Worm (Caenorhabditis elegans) whole organism, mixed stage, embryonic: ENCODE data around the gene C44H9.7.
"Not testable (repeated sequence)": the region's sequence is repeated elsewhere in the genome, so short reads cannot be mapped to it uniquely, and the experiment has no call there.

ENCODE experiments used
- M03D4.4 ChIP-seq: sonication (generic microtip); optimal IDR thresholded peaks from 2 replicates; lab custom pipeline; 2017; ENCODE audit warnings: mild to moderate bottlenecking, missing genetic modification characterization, missing compliant biosample characterization
- bed-3 ChIP-seq: fragments of 200-800 bp; sonication (Bioruptor generic); optimal IDR thresholded peaks from 3 replicates; lab custom pipeline; 2018; ENCODE audit warnings: mild to moderate bottlenecking, missing genetic modification characterization, moderate library complexity, missing compliant biosample characterization
- blmp-1 ChIP-seq: fragments of 150-350 bp; optimal IDR thresholded peaks from 2 replicates; lab custom pipeline; 2014; ENCODE audit warnings: missing biosample characterization, missing genetic modification characterization
- ceh-39 ChIP-seq: fragments of 150-350 bp; optimal IDR thresholded peaks from 2 replicates; lab custom pipeline; 2014; ENCODE audit warnings: missing biosample characterization, missing genetic modification characterization
- ceh-43 ChIP-seq: fragments of 200-800 bp; sonication (Bioruptor generic); optimal IDR thresholded peaks from 2 replicates; lab custom pipeline; 2018; ENCODE audit warnings: mild to moderate bottlenecking, missing genetic modification characterization, moderate library complexity, missing compliant biosample characterization
- ces-1 ChIP-seq: fragments of 150-350 bp; optimal IDR thresholded peaks from 2 replicates; lab custom pipeline; 2014; ENCODE audit warnings: missing biosample characterization, missing genetic modification reagents, missing genetic modification characterization
- cnd-1 ChIP-seq: fragments of 200-800 bp; sonication (Bioruptor generic); optimal IDR thresholded peaks from 2 replicates; lab custom pipeline; 2018; ENCODE audit warnings: mild to moderate bottlenecking, missing genetic modification characterization, missing compliant biosample characterization
- drap-1 ChIP-seq: fragments of 200-800 bp; sonication (Bioruptor generic); optimal IDR thresholded peaks from 3 replicates; lab custom pipeline; 2018; ENCODE audit warnings: mild to moderate bottlenecking, missing genetic modification characterization, missing compliant biosample characterization
- elt-1 ChIP-seq: sonication (generic microtip); optimal IDR thresholded peaks from 2 replicates; lab custom pipeline; 2017; ENCODE audit warnings: missing genetic modification characterization, mild to moderate bottlenecking, missing compliant biosample characterization, antibody characterized with exemption, moderate library complexity, borderline replicate concordance; ENCODE audit not compliant: insufficient read depth
- elt-3 ChIP-seq: fragments of 150-350 bp; optimal IDR thresholded peaks from 2 replicates; lab custom pipeline; 2014; ENCODE audit warnings: missing biosample characterization, missing genetic modification characterization
- flh-1 ChIP-seq: fragments of 200-800 bp; sonication (Bioruptor generic); optimal IDR thresholded peaks from 2 replicates; lab custom pipeline; 2018; ENCODE audit warnings: mild to moderate bottlenecking, missing genetic modification characterization, moderate library complexity, missing compliant biosample characterization
- hlh-1 ChIP-seq: fragments of 150-350 bp; optimal IDR thresholded peaks from 2 replicates; lab custom pipeline; 2014; ENCODE audit warnings: missing biosample characterization, missing genetic modification reagents, missing genetic modification characterization
- lin-32 ChIP-seq: fragments of 200-800 bp; sonication (Bioruptor generic); optimal IDR thresholded peaks from 2 replicates; lab custom pipeline; 2018; ENCODE audit warnings: mild to moderate bottlenecking, missing genetic modification characterization, missing compliant biosample characterization
- lsy-2 ChIP-seq: fragments of 150-350 bp; optimal IDR thresholded peaks from 2 replicates; lab custom pipeline; 2014; ENCODE audit warnings: missing biosample characterization, missing genetic modification characterization
- mab-5 ChIP-seq: fragments of 150-350 bp; optimal IDR thresholded peaks from 2 replicates; lab custom pipeline; 2014; ENCODE audit warnings: missing biosample characterization, missing genetic modification characterization
- mep-1 ChIP-seq: fragments of 150-350 bp; optimal IDR thresholded peaks from 2 replicates; lab custom pipeline; 2017; ENCODE audit warnings: missing biosample characterization, missing genetic modification reagents, missing genetic modification characterization, inconsistent platforms
- mls-2 ChIP-seq: sonication (generic microtip); optimal IDR thresholded peaks from 2 replicates; lab custom pipeline; 2016; ENCODE audit warnings: mild to moderate bottlenecking, missing genetic modification characterization, moderate library complexity, missing compliant biosample characterization
- nhr-12 ChIP-seq: fragments of 150-350 bp; optimal IDR thresholded peaks from 2 replicates; lab custom pipeline; 2014; ENCODE audit warnings: missing biosample characterization, missing genetic modification characterization
- nhr-2 ChIP-seq: fragments of 150-350 bp; optimal IDR thresholded peaks from 2 replicates; lab custom pipeline; 2014; ENCODE audit warnings: missing biosample characterization, missing genetic modification characterization
- nhr-237 ChIP-seq: fragments of 150-350 bp; optimal IDR thresholded peaks from 2 replicates; lab custom pipeline; 2014; ENCODE audit warnings: missing biosample characterization, missing genetic modification characterization
- nhr-28 ChIP-seq: fragments of 150-350 bp; optimal IDR thresholded peaks from 2 replicates; lab custom pipeline; 2014; ENCODE audit warnings: missing biosample characterization, missing genetic modification characterization
- nhr-76 ChIP-seq: sonication (generic microtip); optimal IDR thresholded peaks from 2 replicates; lab custom pipeline; 2017; ENCODE audit warnings: missing biosample characterization, missing genetic modification characterization
- pha-4 ChIP-seq: fragments of 150-350 bp; optimal IDR thresholded peaks from 2 replicates; lab custom pipeline; 2018; ENCODE audit warnings: missing biosample characterization, missing genetic modification reagents, missing genetic modification characterization
- sem-2 ChIP-seq: fragments of 200-800 bp; sonication (Bioruptor generic); optimal IDR thresholded peaks from 2 replicates; lab custom pipeline; 2018; ENCODE audit warnings: mild to moderate bottlenecking, missing genetic modification characterization, missing compliant biosample characterization
- snpc-4 ChIP-seq: fragments of 150-350 bp; optimal IDR thresholded peaks from 2 replicates; lab custom pipeline; 2014; ENCODE audit warnings: missing biosample characterization, missing genetic modification characterization
- sptf-1 ChIP-seq: sonication (generic microtip); optimal IDR thresholded peaks from 2 replicates; lab custom pipeline; 2017; ENCODE audit warnings: mild to moderate bottlenecking, missing genetic modification characterization, moderate library complexity, missing compliant biosample characterization
- tbx-8 ChIP-seq: fragments of 200-800 bp; sonication (Bioruptor generic); optimal IDR thresholded peaks from 2 replicates; lab custom pipeline; 2018; ENCODE audit warnings: mild to moderate bottlenecking, missing genetic modification characterization, moderate library complexity, missing compliant biosample characterization
- unc-120 ChIP-seq: sonication (generic microtip); optimal IDR thresholded peaks from 2 replicates; lab custom pipeline; 2017; ENCODE audit warnings: missing genetic modification characterization, missing compliant biosample characterization; ENCODE audit not compliant: poor library complexity, severe bottlenecking
- unc-39 ChIP-seq: fragments of 150-350 bp; optimal IDR thresholded peaks from 2 replicates; lab custom pipeline; 2014; ENCODE audit warnings: missing biosample characterization, missing genetic modification characterization
- unc-62 ChIP-seq: fragments of 150-350 bp; optimal IDR thresholded peaks from 2 replicates; lab custom pipeline; 2014; ENCODE audit warnings: missing biosample characterization, missing genetic modification reagents, missing genetic modification characterization
- zip-8 ChIP-seq: fragments of 150-350 bp; optimal IDR thresholded peaks from 2 replicates; lab custom pipeline; 2014; ENCODE audit warnings: missing biosample characterization, missing genetic modification characterization
- ztf-11 ChIP-seq: fragments of 150-350 bp; optimal IDR thresholded peaks from 2 replicates; lab custom pipeline; 2014; ENCODE audit warnings: missing biosample characterization, missing genetic modification characterization

C44H9.7 gene

ce11 chrV:12869948-12870347 is 15.3 kb upstream of the C44H9.7 start, which contains the start of gene T07F10.3:
Gene T07F10.3, minus strand, starts transcription at chrV:12870045.
- TF ChIP-seq drap-1 (GFP tag; lab: Kevin White, UChicago) (peak; percentile 47), nhr-28 (no peak), bed-3 (peak; percentile 4), ztf-11 (tag; lab: Kevin White, UChicago) (no peak), lin-32 (GFP tag; lab: Kevin White, UChicago) (peak; percentile 56), sptf-1 (tag; lab: Kevin White, UChicago) (peak; percentile 81), mep-1 (tag; lab: Kevin White, UChicago) (peak; percentile 67), lsy-2 (peak; percentile 59), ceh-43 (no peak), hlh-1 (tag; lab: Kevin White, UChicago) (peak; percentile 35), ces-1 (peak; percentile 46), unc-39 (tag; lab: Kevin White, UChicago) (no peak), nhr-237 (peak; percentile 0), blmp-1 (tag; lab: Kevin White, UChicago) (no peak), ceh-39 (tag; lab: Kevin White, UChicago) (peak; percentile 11)

ce11 chrV:12867997-12868396 is 13.3 kb upstream of the C44H9.7 start, which contains the start of gene nspg-1:
Gene nspg-1, minus strand, starts transcription at chrV:12868097.
- TF ChIP-seq sptf-1 (tag; lab: Kevin White, UChicago) (no peak), hlh-1 (tag; lab: Kevin White, UChicago) (no peak), drap-1 (GFP tag; lab: Kevin White, UChicago) (no peak), lin-32 (GFP tag; lab: Kevin White, UChicago) (no peak), flh-1 (GFP tag; lab: Kevin White, UChicago) (no peak), sem-2 (GFP tag; lab: Kevin White, UChicago) (no peak), ceh-43 (no peak), nhr-237 (no peak), bed-3 (no peak), pha-4 (tag; lab: Kevin White, UChicago) (no peak)

ce11 chrV:12865615-12866014 is 10.9 kb upstream of the C44H9.7 start, which contains the start of gene T07F10.5:
Gene T07F10.5, plus strand, starts transcription at chrV:12865915.
- not testable (repeated sequence) for TF ChIP-seq nhr-237, unc-62, M03D4.4

ce11 chrV:12859144-12859543 is 4.5 kb upstream of the C44H9.7 start, which contains the start of gene anp-1:
Gene anp-1, plus strand, starts transcription at chrV:12859444.
- TF ChIP-seq elt-3 (tag; lab: Kevin White, UChicago) (no peak), ztf-11 (tag; lab: Kevin White, UChicago) (no peak), sem-2 (GFP tag; lab: Kevin White, UChicago) (no peak), nhr-2 (tag; lab: Kevin White, UChicago) (no peak), M03D4.4 (no peak), unc-120 (tag; lab: Kevin White, UChicago) (no peak), bed-3 (no peak), nhr-12 (no peak), zip-8 (tag; lab: Kevin White, UChicago) (no peak), cnd-1 (tag; lab: Kevin White, UChicago) (no peak), lsy-2 (no peak), ceh-39 (tag; lab: Kevin White, UChicago) (no peak), drap-1 (GFP tag; lab: Kevin White, UChicago) (no peak), mep-1 (tag; lab: Kevin White, UChicago) (no peak), snpc-4 (tag; lab: Kevin White, UChicago) (no peak), tbx-8 (no peak), pha-4 (tag; lab: Kevin White, UChicago) (no peak), mls-2 (tag; lab: Kevin White, UChicago) (no peak)

ce11 chrV:12852355-12852754 is 2.3 kb downstream of the C44H9.7 start:
- TF ChIP-seq unc-39 (tag; lab: Kevin White, UChicago) (no peak), nhr-76 (tag; lab: Kevin White, UChicago) (no peak), blmp-1 (tag; lab: Kevin White, UChicago) (no peak), nhr-12 (no peak), snpc-4 (tag; lab: Kevin White, UChicago) (no peak), mab-5 (tag; lab: Kevin White, UChicago) (no peak), elt-1 (tag; lab: Kevin White, UChicago) (no peak), mep-1 (tag; lab: Kevin White, UChicago) (no peak), bed-3 (no peak)
